Fruit fly (Drosophila melanogaster) whole organism, embryonic: ENCODE data around the gene chrb.

Experiments
- ATbp ChIP-seq: fragments of 200-800 bp; sonication (Bioruptor generic); optimal IDR thresholded peaks from 2 replicates; lab custom pipeline; 2017; ENCODE audit warnings: missing biosample characterization, mild to moderate bottlenecking, missing genetic modification characterization, missing genetic modification reagents
- CG11093 ChIP-seq: fragments of 200-800 bp; sonication (Bioruptor generic); IDR thresholded peaks from 3 replicates; pipeline ENCODE4 v1.3.6; 2022; ENCODE audit warnings: missing biosample characterization, missing genetic modification characterization
- CG11247 ChIP-seq: fragments of 200-800 bp; sonication (Bioruptor generic); IDR thresholded peaks from 2 replicates; pipeline ENCODE4 v1.3.6; 2022; ENCODE audit warnings: missing biosample characterization, missing genetic modification characterization
- CG1233 ChIP-seq: fragments of 200-800 bp; sonication (Bioruptor generic); optimal IDR thresholded peaks from 4 replicates; lab custom pipeline; 2018; ENCODE audit warnings: missing biosample characterization, mild to moderate bottlenecking, missing genetic modification characterization
- CG13296 ChIP-seq: fragments of 200-800 bp; sonication (Bioruptor generic); optimal IDR thresholded peaks from 3 replicates; lab custom pipeline; 2018; ENCODE audit warnings: missing biosample characterization, mild to moderate bottlenecking, missing genetic modification characterization
- CG15073 ChIP-seq: fragments of 200-800 bp; sonication (Bioruptor generic); optimal IDR thresholded peaks from 2 replicates; lab custom pipeline; 2016; ENCODE audit warnings: missing biosample characterization, missing genetic modification characterization
- CG30020 ChIP-seq: fragments of 200-800 bp; optimal IDR thresholded peaks from 2 replicates; lab custom pipeline; 2019; ENCODE audit warnings: missing biosample characterization, mild to moderate bottlenecking, missing genetic modification characterization, moderate library complexity
- CG3847 ChIP-seq: fragments of 200-800 bp; sonication (Bioruptor generic); IDR thresholded peaks from 2 replicates; pipeline ENCODE4 v1.3.6; 2022; ENCODE audit warnings: missing biosample characterization, missing genetic modification characterization
- CG42726 ChIP-seq: fragments of 200-800 bp; sonication (Bioruptor generic); IDR thresholded peaks from 2 replicates; pipeline ENCODE4 v1.3.6; 2022; ENCODE audit warnings: missing biosample characterization, missing genetic modification characterization; ENCODE audit not compliant: partially characterized antibody
- CG4854 ChIP-seq: fragments of 200-800 bp; sonication (Bioruptor generic); optimal IDR thresholded peaks from 2 replicates; lab custom pipeline; 2016; ENCODE audit warnings: missing biosample characterization, missing genetic modification characterization, inconsistent platforms
- CG7271 ChIP-seq: fragments of 200-800 bp; sonication (Bioruptor generic); optimal IDR thresholded peaks from 2 replicates; lab custom pipeline; 2018; ENCODE audit warnings: missing biosample characterization, mild to moderate bottlenecking, missing genetic modification characterization, moderate library complexity
- CG7372 ChIP-seq: fragments of 200-800 bp; sonication (Bioruptor generic); IDR thresholded peaks from 2 replicates; pipeline ENCODE4 v1.3.6; 2022; ENCODE audit warnings: missing biosample characterization, missing genetic modification characterization
- CG7839 ChIP-seq: fragments of 200-800 bp; sonication (Bioruptor generic); optimal IDR thresholded peaks from 3 replicates; lab custom pipeline; 2018; ENCODE audit warnings: missing biosample characterization, mild to moderate bottlenecking, missing genetic modification characterization, moderate library complexity
- CG8290 ChIP-seq, 3 experiments: fragments of 200-800 bp; sonication (Bioruptor generic); optimal IDR thresholded peaks; 2 replicates each; lab custom pipeline; 2016 to 2019; ENCODE audit warnings: missing biosample characterization in 3 of 3, missing genetic modification characterization in 3 of 3, mild to moderate bottlenecking in 2 of 3, moderate library complexity in 1 of 3
- CG8924 ChIP-seq: fragments of 200-800 bp; optimal IDR thresholded peaks from 3 replicates; lab custom pipeline; 2019; ENCODE audit warnings: missing biosample characterization, mild to moderate bottlenecking, missing genetic modification characterization, moderate library complexity
- CG9797 ChIP-seq: fragments of 200-800 bp; sonication (Bioruptor generic); optimal IDR thresholded peaks from 3 replicates; lab custom pipeline; 2018; ENCODE audit warnings: missing biosample characterization, mild to moderate bottlenecking, missing genetic modification characterization
- CG9876 ChIP-seq: fragments of 200-800 bp; sonication (Bioruptor generic); optimal IDR thresholded peaks from 2 replicates; lab custom pipeline; 2016; ENCODE audit warnings: missing biosample characterization, missing genetic modification characterization
- Dp ChIP-seq: fragments of 200-800 bp; sonication (Bioruptor generic); optimal IDR thresholded peaks from 2 replicates; lab custom pipeline; 2018; ENCODE audit warnings: missing biosample characterization, mild to moderate bottlenecking, missing genetic modification characterization, moderate library complexity
- HLH3B ChIP-seq: fragments of 200-800 bp; sonication (Bioruptor generic); IDR thresholded peaks from 2 replicates; pipeline ENCODE4 v1.3.6; 2022; ENCODE audit warnings: missing biosample characterization, missing genetic modification characterization
- HLH54F ChIP-seq: fragments of 200-800 bp; sonication (Bioruptor generic); optimal IDR thresholded peaks from 3 replicates; lab custom pipeline; 2016; ENCODE audit warnings: missing biosample characterization, missing genetic modification characterization
- HmgZ ChIP-seq: fragments of 200-800 bp; sonication (Bioruptor generic); optimal IDR thresholded peaks from 2 replicates; lab custom pipeline; 2018; ENCODE audit warnings: missing biosample characterization, mild to moderate bottlenecking, missing genetic modification characterization
- Hmx ChIP-seq: fragments of 200-800 bp; sonication (Bioruptor generic); optimal IDR thresholded peaks from 2 replicates; lab custom pipeline; 2016; ENCODE audit warnings: missing biosample characterization, missing genetic modification characterization
- Lpt ChIP-seq: fragments of >200 bp; optimal IDR thresholded peaks from 2 replicates; lab custom pipeline; 2018; ENCODE audit warnings: missing biosample characterization, missing genetic modification characterization
- Med ChIP-seq: fragments of 200-800 bp; sonication (Bioruptor generic); peaks from one replicate; lab custom pipeline; 2016; ENCODE audit warnings: missing biosample characterization, missing genetic modification characterization, mild to moderate bottlenecking, inconsistent platforms, moderate library complexity
- Meics ChIP-seq: fragments of 200-800 bp; sonication (Bioruptor generic); optimal IDR thresholded peaks from 2 replicates; lab custom pipeline; 2017; ENCODE audit warnings: missing biosample characterization, mild to moderate bottlenecking, missing genetic modification characterization
- NFAT ChIP-seq: fragments of 200-800 bp; sonication (Bioruptor generic); IDR thresholded peaks from 2 replicates; pipeline ENCODE4 v1.3.6; 2022; ENCODE audit warnings: missing biosample characterization, missing genetic modification characterization
- Nf-YB ChIP-seq: fragments of 200-800 bp; sonication (Bioruptor generic); optimal IDR thresholded peaks from 3 replicates; lab custom pipeline; 2019; ENCODE audit warnings: missing biosample characterization, mild to moderate bottlenecking, missing genetic modification characterization, moderate library complexity
- PHDP ChIP-seq: fragments of 200-800 bp; sonication (Bioruptor generic); optimal IDR thresholded peaks from 3 replicates; lab custom pipeline; 2018; ENCODE audit warnings: missing biosample characterization, mild to moderate bottlenecking, missing genetic modification characterization, moderate library complexity
- Poxn ChIP-seq: fragments of 200-800 bp; sonication (Bioruptor generic); IDR thresholded peaks from 2 replicates; pipeline ENCODE4 v1.3.6; 2022; ENCODE audit warnings: missing biosample characterization, missing genetic modification characterization
- Rx ChIP-seq: fragments of 200-800 bp; sonication (Bioruptor generic); IDR thresholded peaks from 2 replicates; pipeline ENCODE4 v1.3.6; 2022; ENCODE audit warnings: missing biosample characterization, missing genetic modification characterization
- Sox100B ChIP-seq: fragments of 200-800 bp; sonication (Bioruptor generic); optimal IDR thresholded peaks from 3 replicates; lab custom pipeline; 2018; ENCODE audit warnings: missing biosample characterization, mild to moderate bottlenecking, missing genetic modification characterization
- Spps ChIP-seq: fragments of 200-800 bp; sonication (Bioruptor generic); optimal IDR thresholded peaks from 2 replicates; lab custom pipeline; 2018; ENCODE audit warnings: missing biosample characterization, mild to moderate bottlenecking, missing genetic modification characterization
- Sry-δ ChIP-seq: fragments of 200-800 bp; sonication (Bioruptor generic); optimal IDR thresholded peaks from 2 replicates; lab custom pipeline; 2016; ENCODE audit warnings: missing biosample characterization, missing genetic modification characterization
- Stat92E ChIP-seq, 3 experiments: fragments of >200 bp in 2 of 3; fragments of 200-800 bp in 1 of 3; sonication (Bioruptor generic) in 1 of 3; optimal IDR thresholded peaks; 2 replicates each; lab custom pipeline; 2017 to 2019; ENCODE audit warnings: missing biosample characterization in 3 of 3, missing genetic modification characterization in 3 of 3, mild to moderate bottlenecking in 1 of 3, moderate library complexity in 1 of 3
- Xrp1 ChIP-seq: fragments of 200-800 bp; sonication (Bioruptor generic); IDR thresholded peaks from 2 replicates; pipeline ENCODE4 v1.3.6; 2022; ENCODE audit warnings: missing biosample characterization, missing genetic modification characterization
- al ChIP-seq: fragments of 200-800 bp; sonication (Bioruptor generic); IDR thresholded peaks from 2 replicates; pipeline ENCODE4 v1.3.6; 2022; ENCODE audit warnings: missing biosample characterization, missing genetic modification characterization
- croc ChIP-seq: fragments of 200-800 bp; sonication (Bioruptor generic); conservative IDR thresholded peaks from 3 replicates; pipeline ENCODE4 v1.3.6; 2022; ENCODE audit warnings: missing biosample characterization, missing genetic modification characterization
- cwo ChIP-seq: fragments of 200-800 bp; sonication (Bioruptor generic); optimal IDR thresholded peaks from 3 replicates; lab custom pipeline; 2017; ENCODE audit warnings: missing biosample characterization, missing genetic modification characterization, mild to moderate bottlenecking, moderate library complexity, missing genetic modification reagents
- dmrt99B ChIP-seq: fragments of 200-800 bp; sonication (Bioruptor generic); optimal IDR thresholded peaks from 2 replicates; lab custom pipeline; 2018; ENCODE audit warnings: missing biosample characterization, mild to moderate bottlenecking, missing genetic modification characterization, moderate library complexity
- eyg ChIP-seq: fragments of 200-800 bp; sonication (Bioruptor generic); optimal IDR thresholded peaks from 3 replicates; lab custom pipeline; 2016; ENCODE audit warnings: missing biosample characterization, missing genetic modification characterization
- insv ChIP-seq, 2 experiments: fragments of 200-800 bp; sonication (Bioruptor generic); optimal IDR thresholded peaks; 3 replicates each; lab custom pipeline; 2016 to 2018; ENCODE audit warnings: missing biosample characterization in 2 of 2, missing genetic modification characterization in 2 of 2
- odd ChIP-seq: fragments of 200-800 bp; sonication (Bioruptor generic); optimal IDR thresholded peaks from 2 replicates; lab custom pipeline; 2017; ENCODE audit warnings: missing biosample characterization, mild to moderate bottlenecking, missing genetic modification characterization
- otp ChIP-seq: fragments of 200-800 bp; sonication (Bioruptor generic); IDR thresholded peaks from 3 replicates; pipeline ENCODE4, ENCODE4 v1.3.6; 2022; ENCODE audit warnings: missing biosample characterization, missing genetic modification characterization
- peb ChIP-seq: fragments of 200-800 bp; sonication (Bioruptor generic); IDR thresholded peaks from 2 replicates; pipeline ENCODE4 v1.3.6; 2022; ENCODE audit warnings: missing biosample characterization, missing genetic modification characterization
- schlank ChIP-seq: fragments of 200-800 bp; sonication (Bioruptor generic); optimal IDR thresholded peaks from 2 replicates; lab custom pipeline; 2018; ENCODE audit warnings: missing biosample characterization, mild to moderate bottlenecking, missing genetic modification characterization
- sug ChIP-seq: fragments of 200-800 bp; optimal IDR thresholded peaks from 2 replicates; lab custom pipeline; 2019; ENCODE audit warnings: missing biosample characterization, mild to moderate bottlenecking, missing genetic modification characterization, moderate library complexity
- z ChIP-seq: fragments of 200-800 bp; sonication (Bioruptor generic); IDR thresholded peaks from 3 replicates; pipeline ENCODE4 v1.3.6; 2022; ENCODE audit warnings: missing biosample characterization, missing genetic modification characterization
- zen2 ChIP-seq: fragments of 200-800 bp; sonication (Bioruptor generic); IDR thresholded peaks from 3 replicates; pipeline ENCODE4 v1.3.6; 2022; ENCODE audit warnings: missing biosample characterization, missing genetic modification characterization; ENCODE audit not compliant: partially characterized antibody

Gene chrb

DNA sequence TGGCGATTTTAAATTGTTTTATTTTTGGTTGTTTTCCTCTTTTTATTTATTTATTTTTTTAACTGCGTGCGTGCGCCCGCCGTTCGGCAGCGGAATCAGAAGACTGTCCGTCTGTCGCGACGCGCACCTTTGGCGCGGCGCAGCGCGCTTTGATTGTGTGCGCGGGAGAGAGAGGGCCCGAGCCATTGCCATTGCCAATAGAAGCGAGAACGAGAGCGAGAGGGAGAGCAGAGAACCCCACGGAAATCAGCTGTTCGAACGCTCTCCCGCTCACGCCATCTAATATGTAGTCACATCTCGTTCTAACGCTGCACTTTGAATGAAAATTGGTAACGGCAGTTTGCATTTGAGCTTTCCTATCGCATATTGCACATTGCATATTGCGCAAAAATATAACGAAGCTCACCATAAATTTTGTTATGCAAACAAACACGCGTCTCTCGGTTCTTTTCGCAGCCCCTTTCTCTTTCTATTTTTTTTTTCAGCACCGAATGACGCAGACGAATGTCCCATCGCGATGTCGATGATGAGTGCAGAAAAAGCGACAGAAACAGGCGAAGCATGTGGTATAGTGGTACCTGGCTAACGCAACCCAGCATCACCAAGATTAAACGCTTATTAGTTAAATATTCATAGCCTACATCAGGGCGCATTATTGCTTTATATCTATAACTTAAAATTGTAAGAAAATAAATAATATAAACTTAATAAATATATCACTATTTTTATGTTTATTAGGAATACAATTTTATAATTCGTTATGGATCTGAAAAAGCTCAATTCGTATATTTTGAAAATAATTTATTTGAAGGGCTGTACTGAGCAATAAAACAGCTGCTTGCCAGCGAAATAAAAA, 47.3 kb downstream of the chrb start (continued):
- TF ChIP-seq HmgZ (tag; lab: Kevin White, UChicago) (no peak), CG11247 (GFP tag; lab: Robert Waterston, UW) (no peak), CG4854 (GFP tag; lab: Kevin White, UChicago) (no peak), Poxn (GFP tag; lab: Robert Waterston, UW) (no peak), al (GFP tag; lab: Robert Waterston, UW) (peak; percentile 47; the same call in 1 of the 2 replicates), CG7839 (tag; lab: Kevin White, UChicago) (peak; percentile 48), CG11093 (GFP tag; lab: Robert Waterston, UW) (no peak), CG9876 (GFP tag; lab: Kevin White, UChicago) (no peak), CG1233 (GFP tag; lab: Kevin White, UChicago) (peak; percentile 2), z (GFP tag; lab: Robert Waterston, UW) (0 out of 3 replicates have a peak, but pooled peaks have one; percentile 15), PHDP (tag; lab: Kevin White, UChicago) (peak; percentile 49), Hmx (GFP tag; lab: Kevin White, UChicago) (no peak), Nf-YB (GFP tag; lab: Kevin White, UChicago) (no peak), CG30020 (tag; lab: Kevin White, UChicago) (no peak), Med (GFP tag; lab: Kevin White, UChicago) (peak; percentile 78), Dp (GFP tag; lab: Kevin White, UChicago) (no peak), CG8290 (GFP tag; optimal IDR thresholded peaks at IDR 0.05; lab: Kevin White, UChicago) (no peak), CG8290 (tag; optimal IDR thresholded peaks at IDR 0.05; lab: Kevin White, UChicago) (no peak), Stat92E (GFP tag; optimal IDR thresholded peaks at IDR 0.05; lab: Kevin White, UChicago) (no peak), Rx (no peak), eyg (GFP tag; lab: Kevin White, UChicago) (no peak), Spps (tag; lab: Kevin White, UChicago) (no peak), NFAT (GFP tag; lab: Robert Waterston, UW) (no peak), zen2 (GFP tag; lab: Robert Waterston, UW) (0 out of 3 replicates have a peak, but pooled peaks have one; percentile 48), CG7372 (GFP tag; lab: Robert Waterston, UW) (no peak), CG42726 (0 out of 2 replicates have a peak, but pooled peaks have one; percentile 23), CG3847 (GFP tag; lab: Robert Waterston, UW) (no peak), Sox100B (GFP tag; lab: Kevin White, UChicago) (no peak), CG9797 (GFP tag; lab: Kevin White, UChicago) (no peak), insv (GFP tag; optimal IDR thresholded peaks at IDR 0.05; lab: Kevin White, UChicago) (no peak), sug (tag; lab: Kevin White, UChicago) (no peak), CG13296 (GFP tag; lab: Kevin White, UChicago) (no peak), otp (no peak), ATbp (no peak), Sry-δ (no peak), HLH3B (GFP tag; lab: Robert Waterston, UW) (no peak), schlank (tag; lab: Kevin White, UChicago) (no peak), Meics (no peak), odd (no peak), peb (no peak), dmrt99B (tag; lab: Kevin White, UChicago) (peak; percentile 28), Lpt (GFP tag; lab: Kevin White, UChicago) (no peak), CG8924 (tag; lab: Kevin White, UChicago) (no peak), Xrp1 (GFP tag; lab: Robert Waterston, UW) (no peak), CG7271 (tag; lab: Kevin White, UChicago) (no peak), croc (no peak), cwo (GFP tag; lab: Kevin White, UChicago) (no peak), CG15073 (GFP tag; lab: Kevin White, UChicago) (no peak), HLH54F (GFP tag; lab: Kevin White, UChicago) (no peak)
